Worm (Caenorhabditis elegans) whole organism, mixed stage, embryonic: ENCODE results near the gene ZK721.4.

Source experiments
- elt-1 ChIP-seq: sonication (generic microtip); optimal IDR thresholded peaks from 2 replicates; lab custom pipeline; 2017; ENCODE audit warnings: missing genetic modification characterization, mild to moderate bottlenecking, missing compliant biosample characterization, antibody characterized with exemption, moderate library complexity, borderline replicate concordance; ENCODE audit not compliant: insufficient read depth
- flh-1 ChIP-seq: fragments of 200-800 bp; sonication (Bioruptor generic); optimal IDR thresholded peaks from 2 replicates; lab custom pipeline; 2018; ENCODE audit warnings: mild to moderate bottlenecking, missing genetic modification characterization, moderate library complexity, missing compliant biosample characterization
- mab-5 ChIP-seq: fragments of 150-350 bp; optimal IDR thresholded peaks from 2 replicates; lab custom pipeline; 2014; ENCODE audit warnings: missing biosample characterization, missing genetic modification characterization

DNA sequence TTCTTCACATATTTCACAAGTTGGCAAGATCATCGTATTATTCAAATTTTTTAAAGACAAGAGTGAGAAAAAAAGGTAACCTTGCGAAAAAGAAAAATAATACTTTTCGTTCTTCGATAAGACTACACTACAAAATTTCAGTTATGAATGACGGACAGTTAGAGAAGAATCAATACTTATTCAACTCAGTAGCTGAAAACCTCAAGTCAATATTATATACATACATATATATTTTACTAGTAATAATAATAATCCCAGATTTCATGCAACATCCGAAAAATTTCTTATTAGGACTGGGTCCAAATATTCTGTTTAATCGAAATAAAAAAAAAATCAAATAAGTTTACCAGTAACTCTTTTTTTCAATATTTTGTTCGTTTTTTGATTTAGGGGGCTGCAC is 52.5 kb downstream of the ZK721.4 start, which contains the start of gene C28G1.6:
- TF ChIP-seq elt-1 (no peak), mab-5 (tag; lab: Kevin White, UChicago) (no peak), flh-1 (no peak)
